Fruit fly (Drosophila melanogaster) whole organism, prepupa: Measurements from ENCODE around the gene CG6415.

Experiments
- CG11294 ChIP-seq: fragments of 200-800 bp; sonication (Bioruptor generic); IDR thresholded peaks from 2 replicates; pipeline ENCODE4 v1.3.6; 2022; ENCODE audit warnings: missing biosample characterization, missing genetic modification characterization
- Eip75B ChIP-seq: fragments of 200-800 bp; sonication (Bioruptor generic); optimal IDR thresholded peaks from 3 replicates; lab custom pipeline; 2016; ENCODE audit warnings: missing biosample characterization, missing genetic modification characterization
- lz ChIP-seq: fragments of 200-800 bp; sonication (Bioruptor generic); optimal IDR thresholded peaks from 3 replicates; lab custom pipeline; 2016; ENCODE audit warnings: missing biosample characterization, missing genetic modification characterization

dm6 chr2L:10693018-10693417 lies 10.4 kb upstream of the CG6415 start:
- no peak for TF ChIP-seq CG11294 (GFP tag; lab: Robert Waterston, UW)
- TF ChIP-seq Eip75B (GFP tag; lab: Kevin White, UChicago), result no peak
- no peak for TF ChIP-seq lz (GFP tag; lab: Kevin White, UChicago)
